Fruit fly (Drosophila melanogaster) whole organism, larva: ENCODE results near the gene CG15023.

Experiments used
- noc ChIP-seq: fragments of 200-800 bp; sonication (Bioruptor generic); optimal IDR thresholded peaks from 3 replicates; lab custom pipeline; 2019; ENCODE audit warnings: missing biosample characterization, mild to moderate bottlenecking, missing genetic modification characterization, moderate library complexity

CG15023 gene

dm6 chr3L:4461454-4462045 is at the start of gene CG15023:
TSS of gene CG15023 (minus strand) at chr3L:4461504.
- no peak for TF ChIP-seq noc (tag; lab: Kevin White, UChicago)

- TF ChIP-seq noc (tag; lab: Kevin White, UChicago), result no peak
These were observed 49.0 kb upstream of the CG15023 start for dm6 chr3L:4510317-4510716.

dm6 chr3L:4508926-4509457 is 47.7 kb upstream of the CG15023 start:
- TF ChIP-seq noc (tag; lab: Kevin White, UChicago), result no peak

dm6 chr3L:4508307-4508706 is 47.0 kb upstream of the CG15023 start, which contains the start of gene NT1:
TSS of gene NT1 (minus strand) at chr3L:4508433.
- TF ChIP-seq noc (tag; lab: Kevin White, UChicago), result no peak

- TF ChIP-seq noc (tag; lab: Kevin White, UChicago), result no peak
These were observed 46.5 kb upstream of the CG15023 start for dm6 chr3L:4507846-4508245.

dm6 chr3L:4501406-4501805 is 40.1 kb upstream of the CG15023 start:
- TF ChIP-seq noc (tag; lab: Kevin White, UChicago), result no peak

dm6 chr3L:4500400-4500799 is 39.1 kb upstream of the CG15023 start, which contains the start of gene CG13720:
TSS of gene CG13720 (minus strand) at chr3L:4500500.
- no peak for TF ChIP-seq noc (tag; lab: Kevin White, UChicago)

dm6 chr3L:4497677-4498076 is 36.4 kb upstream of the CG15023 start, which contains the start of gene CG13721:
TSS of gene CG13721 (minus strand) at chr3L:4497777.
- no peak for TF ChIP-seq noc (tag; lab: Kevin White, UChicago)

dm6 chr3L:4494603-4495002 is 33.3 kb upstream of the CG15023 start:
- no peak for TF ChIP-seq noc (tag; lab: Kevin White, UChicago)

dm6 chr3L:4493609-4494008 is 32.3 kb upstream of the CG15023 start:
- no peak for TF ChIP-seq noc (tag; lab: Kevin White, UChicago)

- no peak for TF ChIP-seq noc (tag; lab: Kevin White, UChicago)
These were observed 29.5 kb upstream of the CG15023 start, which contains the start of gene CG13722 for dm6 chr3L:4490702-4491243. TSS of gene CG13722 (minus strand) at chr3L:4490963.

- no peak for TF ChIP-seq noc (tag; lab: Kevin White, UChicago)
These were observed 28.2 kb upstream of the CG15023 start for dm6 chr3L:4489490-4489889.

dm6 chr3L:4484623-4485022 is 23.3 kb upstream of the CG15023 start:
- no peak for TF ChIP-seq noc (tag; lab: Kevin White, UChicago)

- TF ChIP-seq noc (tag; lab: Kevin White, UChicago), result no peak
These were observed 21.2 kb upstream of the CG15023 start, which contains the start of gene CG11350 for dm6 chr3L:4482509-4482908. TSS of gene CG11350 (plus strand) at chr3L:4482809.

- TF ChIP-seq noc (tag; lab: Kevin White, UChicago), result no peak
These were observed 19.5 kb upstream of the CG15023 start for dm6 chr3L:4480764-4481163.

dm6 chr3L:4479938-4480337 is 18.6 kb upstream of the CG15023 start, which contains the start of gene CG7465:
TSS of gene CG7465 (plus strand) at chr3L:4480283.
- TF ChIP-seq noc (tag; lab: Kevin White, UChicago), result no peak
